Worm (Caenorhabditis elegans) whole organism, L2 larva: ENCODE results near the gene F49F1.18.
"Not testable (repeated sequence)": the region's sequence is repeated elsewhere in the genome, so short reads cannot be mapped to it uniquely, and the experiment has no call there.

Experiments used
- ama-1 ChIP-seq: fragments of 150-350 bp; optimal IDR thresholded peaks from 2 replicates; lab custom pipeline; 2018; ENCODE audit warnings: inconsistent platforms
- ceh-16 ChIP-seq: fragments of 150-350 bp; optimal IDR thresholded peaks from 2 replicates; lab custom pipeline; 2014; ENCODE audit warnings: missing biosample characterization, missing genetic modification characterization
- mab-5 ChIP-seq: fragments of 150-350 bp; optimal IDR thresholded peaks from 2 replicates; lab custom pipeline; 2014; ENCODE audit warnings: missing biosample characterization, missing genetic modification characterization
- nhr-25 ChIP-seq: fragments of 150-350 bp; sonication (generic microtip); optimal IDR thresholded peaks from 3 replicates; lab custom pipeline; 2014; ENCODE audit warnings: missing biosample characterization, missing genetic modification characterization
- unc-39 ChIP-seq: fragments of 150-350 bp; optimal IDR thresholded peaks from 2 replicates; lab custom pipeline; 2014; ENCODE audit warnings: missing biosample characterization, missing genetic modification characterization
- ztf-4 ChIP-seq: fragments of 150-350 bp; optimal IDR thresholded peaks from 2 replicates; lab custom pipeline; 2014; ENCODE audit warnings: missing biosample characterization, missing genetic modification characterization

DNA sequence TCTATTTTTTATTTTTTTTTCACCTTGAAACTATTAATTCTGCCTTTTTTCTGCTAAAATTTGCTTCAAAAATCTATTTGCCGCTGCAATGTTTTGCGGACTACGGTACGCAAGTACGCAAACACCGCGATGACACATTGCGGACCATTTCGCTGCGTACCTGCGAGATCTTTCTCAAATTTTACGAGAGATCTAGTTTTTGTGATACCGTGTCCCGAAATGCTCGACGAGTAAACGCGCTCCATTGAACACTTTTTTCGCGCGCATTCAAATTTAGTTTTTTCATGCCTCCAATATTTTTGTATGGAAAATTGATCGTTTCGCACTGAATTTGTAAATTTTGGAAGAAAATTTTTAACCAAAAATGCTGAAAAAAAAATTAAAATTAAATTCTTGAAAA lies 44.6 kb upstream of the F49F1.18 start:
- TF ChIP-seq nhr-25 (tag; lab: Kevin White, UChicago); mab-5 (tag; lab: Kevin White, UChicago); ama-1 (lab: Kevin White, UChicago); ztf-4; unc-39; ceh-16: not testable (repeated sequence)
